Worm (Caenorhabditis elegans) whole organism, young adult: Measurements from ENCODE around the gene F10A3.17.

Experiments
- B0035.1 ChIP-seq: sonication (generic microtip); optimal IDR thresholded peaks from 2 replicates; lab custom pipeline; 2016; ENCODE audit warnings: missing genetic modification characterization, mild to moderate bottlenecking, missing compliant biosample characterization, missing genotype, missing genetic modification reagents
- D2030.7 ChIP-seq: fragments of 200-800 bp; sonication (Bioruptor generic); IDR thresholded peaks from 2 replicates; pipeline ENCODE4 v1.3.6; 2022; ENCODE audit warnings: missing genetic modification reagents, missing genetic modification characterization, missing compliant biosample characterization
- F10E7.11 ChIP-seq: sonication (generic microtip); optimal IDR thresholded peaks from 2 replicates; lab custom pipeline; 2017; ENCODE audit warnings: mild to moderate bottlenecking, missing genetic modification characterization, moderate library complexity, missing compliant biosample characterization
- F22D6.2 ChIP-seq: sonication (generic microtip); optimal IDR thresholded peaks from 2 replicates; lab custom pipeline; 2016; ENCODE audit warnings: mild to moderate bottlenecking, missing genetic modification characterization, missing compliant biosample characterization
- F55B11.4 ChIP-seq: sonication (generic microtip); optimal IDR thresholded peaks from 2 replicates; lab custom pipeline; 2016; ENCODE audit warnings: missing compliant biosample characterization, missing genetic modification characterization, borderline replicate concordance; ENCODE audit not compliant: insufficient read depth
- F57A8.1 ChIP-seq: fragments of 200-800 bp; sonication (Bioruptor generic); optimal IDR thresholded peaks from 2 replicates; lab custom pipeline; 2018; ENCODE audit warnings: mild to moderate bottlenecking, missing genetic modification characterization, moderate library complexity, missing compliant biosample characterization
- Y53G8AR.9 ChIP-seq: fragments of 200-800 bp; sonication (Bioruptor generic); conservative IDR thresholded peaks from 2 replicates; pipeline ENCODE4 v1.3.6; 2022; ENCODE audit warnings: missing genetic modification reagents, missing genetic modification characterization, missing compliant biosample characterization
- Y79H2A.3 ChIP-seq: fragments of 200-800 bp; sonication (Bioruptor generic); conservative IDR thresholded peaks from 2 replicates; pipeline ENCODE4 v1.3.6; 2022; ENCODE audit warnings: missing genetic modification reagents, missing genetic modification characterization, missing compliant biosample characterization
- ZK185.1 ChIP-seq: sonication (generic microtip); optimal IDR thresholded peaks from 2 replicates; lab custom pipeline; 2016; ENCODE audit warnings: mild to moderate bottlenecking, missing genetic modification characterization, missing compliant biosample characterization; ENCODE audit not compliant: poor library complexity, severe bottlenecking
- akir-1 ChIP-seq: fragments of 200-800 bp; sonication (Bioruptor generic); optimal IDR thresholded peaks from 2 replicates; lab custom pipeline; 2018; ENCODE audit warnings: mild to moderate bottlenecking, missing genetic modification characterization, moderate library complexity, missing compliant biosample characterization
- aptf-2 ChIP-seq: fragments of 200-800 bp; sonication (Bioruptor generic); conservative IDR thresholded peaks from 2 replicates; pipeline ENCODE4 v1.3.6; 2022; ENCODE audit warnings: missing genetic modification reagents, missing genetic modification characterization, missing compliant biosample characterization
- attf-6 ChIP-seq: fragments of 200-800 bp; sonication (Bioruptor generic); IDR thresholded peaks from 2 replicates; pipeline ENCODE4 v1.3.6; 2022; ENCODE audit warnings: missing genetic modification reagents, missing genetic modification characterization, missing compliant biosample characterization
- bed-1 ChIP-seq: fragments of 200-800 bp; sonication (Bioruptor generic); IDR thresholded peaks from 2 replicates; pipeline ENCODE4 v1.3.6; 2022; ENCODE audit warnings: missing genetic modification reagents, missing genetic modification characterization, missing compliant biosample characterization
- cebp-1 ChIP-seq, 2 experiments: fragments of 200-800 bp in 1 of 2; sonication (Bioruptor generic) in 1 of 2; sonication (generic microtip) in 1 of 2; IDR thresholded peaks in 1 of 2; optimal IDR thresholded peaks in 1 of 2; 2 replicates each; pipeline versions ENCODE4 v1.3.6 to Lab custom; 2017 to 2022; ENCODE audit warnings: missing compliant biosample characterization in 2 of 2, missing genetic modification characterization in 2 of 2, mild to moderate bottlenecking in 1 of 2, missing genetic modification reagents in 1 of 2, moderate library complexity in 1 of 2
- ceh-58 ChIP-seq: fragments of 200-800 bp; sonication (Bioruptor generic); IDR thresholded peaks from 2 replicates; pipeline ENCODE4 v1.3.6; 2022; ENCODE audit warnings: missing genetic modification characterization, missing compliant biosample characterization
- ceh-91 ChIP-seq: fragments of 200-800 bp; sonication (Bioruptor generic); IDR thresholded peaks from 2 replicates; pipeline ENCODE4 v1.3.6; 2022; ENCODE audit warnings: missing genetic modification reagents, missing genetic modification characterization, missing compliant biosample characterization
- die-1 ChIP-seq: sonication (generic microtip); optimal IDR thresholded peaks from 2 replicates; lab custom pipeline; 2016; ENCODE audit warnings: missing genotype, mild to moderate bottlenecking, missing genetic modification characterization, missing compliant biosample characterization
- dpl-1 ChIP-seq: fragments of 150-350 bp; optimal IDR thresholded peaks from 2 replicates; lab custom pipeline; 2014; ENCODE audit warnings: missing biosample characterization, missing genetic modification reagents, missing genetic modification characterization
- fkh-3 ChIP-seq: sonication (generic microtip); optimal IDR thresholded peaks from 2 replicates; lab custom pipeline; 2016; ENCODE audit warnings: mild to moderate bottlenecking, missing genetic modification characterization, missing compliant biosample characterization
- him-1 ChIP-seq: sonication (generic microtip); optimal IDR thresholded peaks from 2 replicates; lab custom pipeline; 2016; ENCODE audit warnings: missing genotype, missing genetic modification reagents, missing genetic modification characterization, missing compliant biosample characterization
- lin-35 ChIP-seq, 3 experiments: fragments of 150-350 bp in 2 of 3; sonication (generic microtip) in 1 of 3; optimal IDR thresholded peaks; 2 replicates each; lab custom pipeline; 2014 to 2018; ENCODE audit warnings: missing biosample characterization in 3 of 3, missing genetic modification characterization in 3 of 3, missing genetic modification reagents in 3 of 3
- lsy-27 ChIP-seq: sonication (generic microtip); optimal IDR thresholded peaks from 2 replicates; lab custom pipeline; 2017; ENCODE audit warnings: missing genetic modification characterization, mild to moderate bottlenecking, missing compliant biosample characterization, antibody characterized with exemption, missing genotype, borderline replicate concordance; ENCODE audit not compliant: insufficient read depth
- madf-10 ChIP-seq: sonication (generic microtip); optimal IDR thresholded peaks from 2 replicates; lab custom pipeline; 2016; ENCODE audit warnings: mild to moderate bottlenecking, missing genetic modification characterization, missing compliant biosample characterization
- madf-3 ChIP-seq: fragments of 200-800 bp; sonication (Bioruptor generic); IDR thresholded peaks from 2 replicates; pipeline ENCODE4 v1.3.6; 2022; ENCODE audit warnings: missing genetic modification reagents, missing genetic modification characterization, missing compliant biosample characterization
- nfya-2 ChIP-seq: fragments of 200-800 bp; sonication (Bioruptor generic); IDR thresholded peaks from 2 replicates; pipeline ENCODE4 v1.3.6; 2022; ENCODE audit warnings: missing genetic modification reagents, missing genetic modification characterization, missing compliant biosample characterization
- nhr-80 ChIP-seq: sonication (generic microtip); optimal IDR thresholded peaks from 2 replicates; lab custom pipeline; 2016; ENCODE audit warnings: missing genetic modification characterization, missing compliant biosample characterization
- rcor-1 ChIP-seq: fragments of 200-800 bp; sonication (Bioruptor generic); IDR thresholded peaks from 2 replicates; pipeline ENCODE4 v1.3.6; 2022; ENCODE audit warnings: missing genetic modification reagents, missing genetic modification characterization, missing compliant biosample characterization
- snpc-1.1 ChIP-seq: sonication (generic microtip); optimal IDR thresholded peaks from 2 replicates; lab custom pipeline; 2017; ENCODE audit warnings: missing genetic modification characterization, mild to moderate bottlenecking, missing compliant biosample characterization, antibody characterized with exemption, moderate library complexity, missing genotype, missing genetic modification reagents; ENCODE audit not compliant: insufficient read depth
- snpc-1.3 ChIP-seq: sonication (generic microtip); optimal IDR thresholded peaks from 2 replicates; lab custom pipeline; 2017; ENCODE audit warnings: missing genetic modification characterization, mild to moderate bottlenecking, missing compliant biosample characterization, antibody characterized with exemption, moderate library complexity, missing genotype, missing genetic modification reagents; ENCODE audit not compliant: insufficient read depth
- snpc-3.4 ChIP-seq: sonication (generic microtip); optimal IDR thresholded peaks from 2 replicates; lab custom pipeline; 2017; ENCODE audit warnings: missing genetic modification characterization, mild to moderate bottlenecking, missing compliant biosample characterization, antibody characterized with exemption, moderate library complexity, missing genotype, missing genetic modification reagents
- unc-130 ChIP-seq: sonication (generic microtip); optimal IDR thresholded peaks from 2 replicates; lab custom pipeline; 2016; ENCODE audit warnings: missing genetic modification reagents, missing genetic modification characterization, missing compliant biosample characterization
- zfh-2 ChIP-seq: fragments of 200-800 bp; sonication (Bioruptor generic); conservative IDR thresholded peaks from 2 replicates; pipeline ENCODE4 v1.3.6; 2022; ENCODE audit warnings: missing genetic modification reagents, missing genetic modification characterization, missing compliant biosample characterization

F10A3.17 gene

DNA sequence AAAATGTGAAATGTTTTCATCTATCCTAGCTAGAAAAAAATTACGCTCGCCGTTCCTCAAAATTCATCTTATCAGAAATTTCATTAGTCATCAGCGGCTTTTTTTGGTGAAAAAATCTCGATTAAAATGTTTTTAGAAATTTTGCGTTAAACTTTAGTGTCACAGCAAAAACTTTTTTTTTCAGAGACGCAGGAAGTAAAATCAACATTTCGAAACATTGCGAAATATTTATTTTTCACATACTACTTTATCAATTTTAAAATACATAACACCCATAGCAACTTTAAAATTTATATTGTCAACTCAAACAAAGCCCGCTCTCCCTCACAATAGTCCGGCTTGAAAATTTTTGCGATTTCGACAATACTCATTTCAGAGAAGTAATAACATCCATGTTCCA, 27.3 kb downstream of the F10A3.17 start:
- TF ChIP-seq lin-35 (GFP tag; optimal IDR thresholded peaks at IDR 0.05; lab: Kevin White, UChicago) (no peak), fkh-3 (tag; lab: Kevin White, UChicago) (no peak), Y79H2A.3 (GFP tag; lab: Robert Waterston, UW) (no peak), cebp-1 (GFP tag; IDR thresholded peaks at IDR 0.05; lab: Robert Waterston, UW) (peak; percentile 76; the same call in 1 of the 2 replicates), cebp-1 (tag; optimal IDR thresholded peaks at IDR 0.05; lab: Kevin White, UChicago) (peak; percentile 95), ceh-91 (GFP tag; lab: Robert Waterston, UW) (no peak), attf-6 (GFP tag; lab: Robert Waterston, UW) (no peak), ceh-58 (GFP tag; lab: Robert Waterston, UW) (no peak), nfya-2 (GFP tag; lab: Robert Waterston, UW) (no peak)

DNA sequence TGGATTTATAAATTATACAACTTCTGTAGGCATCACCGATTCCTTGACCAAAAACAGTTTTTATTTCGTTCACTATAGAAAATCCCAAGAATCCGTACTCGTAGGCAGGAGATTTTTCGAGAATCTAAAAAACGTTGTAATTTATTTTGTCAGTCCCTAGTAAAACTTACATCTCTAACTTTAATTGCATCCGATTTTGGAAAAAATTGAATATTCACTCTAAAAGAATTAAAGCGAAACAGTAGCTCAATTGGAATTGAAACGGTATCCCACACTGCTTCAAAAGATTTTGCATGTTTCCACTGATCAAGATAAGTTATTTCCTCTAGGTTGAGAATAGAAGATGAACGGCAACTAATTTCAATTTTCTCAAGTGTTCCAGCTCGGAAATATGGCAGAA, 28.2 kb downstream of the F10A3.17 start, which contains the start of gene fbxa-142:
TSS of gene fbxa-142 (minus strand) at position 101 of the 400 bp plus-strand sequence.
- TF ChIP-seq him-1 (tag; lab: Kevin White, UChicago), result no peak
- TF ChIP-seq attf-6 (GFP tag; lab: Robert Waterston, UW), result no peak
- TF ChIP-seq rcor-1 (GFP tag; lab: Robert Waterston, UW), result no peak
- no peak for TF ChIP-seq aptf-2 (GFP tag; lab: Robert Waterston, UW)
- TF ChIP-seq akir-1, result no peak
- no peak for TF ChIP-seq ceh-58 (GFP tag; lab: Robert Waterston, UW)
- TF ChIP-seq snpc-3.4 (tag; lab: Kevin White, UChicago), result no peak
- TF ChIP-seq die-1 (tag; lab: Kevin White, UChicago), result no peak
- TF ChIP-seq bed-1 (GFP tag; lab: Robert Waterston, UW), result no peak
- no peak for TF ChIP-seq F22D6.2 (tag; lab: Kevin White, UChicago)
- TF ChIP-seq F10E7.11 (tag; lab: Kevin White, UChicago), result no peak
- no peak for TF ChIP-seq madf-10 (tag; lab: Kevin White, UChicago)
- TF ChIP-seq dpl-1 (GFP tag; lab: Kevin White, UChicago), result no peak
- no peak for TF ChIP-seq unc-130 (GFP tag; lab: Kevin White, UChicago)

DNA sequence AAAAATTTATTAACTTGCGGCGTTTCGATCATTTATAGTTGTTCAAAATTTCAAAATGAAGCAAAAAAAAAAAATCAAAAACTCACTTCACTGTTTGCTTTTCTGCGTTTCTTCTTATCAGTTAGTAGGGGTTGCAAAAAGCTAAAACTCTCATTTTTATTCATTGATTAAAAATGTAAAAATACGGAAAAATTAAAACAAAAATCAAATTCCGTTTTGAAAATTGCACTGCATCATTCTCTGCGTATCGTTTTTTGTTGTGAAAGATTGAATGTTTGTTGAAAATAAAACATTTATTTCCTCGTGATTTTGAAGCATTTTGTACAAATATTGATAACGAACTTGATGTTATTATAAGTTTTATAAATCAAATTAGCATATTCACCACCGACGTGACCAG, 30.4 kb downstream of the F10A3.17 start:
- TF ChIP-seq snpc-1.3 (no peak), Y53G8AR.9 (GFP tag; lab: Robert Waterston, UW) (no peak), F55B11.4 (tag; lab: Kevin White, UChicago) (no peak), nhr-80 (tag; lab: Kevin White, UChicago) (peak; percentile 31), D2030.7 (GFP tag; lab: Robert Waterston, UW) (no peak), cebp-1 (GFP tag; IDR thresholded peaks at IDR 0.05; lab: Robert Waterston, UW) (no peak), cebp-1 (tag; optimal IDR thresholded peaks at IDR 0.05; lab: Kevin White, UChicago) (peak; percentile 29), madf-10 (tag; lab: Kevin White, UChicago) (no peak), ZK185.1 (tag; lab: Kevin White, UChicago) (no peak)

DNA sequence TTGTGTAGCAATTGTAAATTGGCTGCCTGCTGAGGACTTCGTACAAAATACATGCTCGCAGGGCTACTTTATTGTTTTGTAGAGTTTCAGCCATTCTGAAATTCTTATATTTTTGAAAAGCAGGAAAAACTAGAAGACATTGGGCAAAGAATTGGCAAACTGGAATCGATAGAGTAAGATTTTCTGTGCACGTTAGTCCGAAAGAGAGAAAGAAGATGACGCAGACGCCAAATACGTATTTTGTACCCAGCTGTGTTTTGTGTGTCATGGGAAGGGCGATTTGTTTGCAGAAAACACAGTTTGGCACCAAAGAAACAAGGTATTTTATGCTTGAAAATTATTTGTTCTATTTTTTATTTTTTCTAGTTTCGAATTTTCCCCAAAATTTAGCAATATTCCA, 32.1 kb downstream of the F10A3.17 start, which contains the start of gene fbxa-143:
TSS of gene fbxa-143 (minus strand) at position 101 of the 400 bp plus-strand sequence.
- no peak for TF ChIP-seq zfh-2 (GFP tag; lab: Robert Waterston, UW)
- TF ChIP-seq attf-6 (GFP tag; lab: Robert Waterston, UW), result no peak
- TF ChIP-seq F57A8.1, result no peak
- TF ChIP-seq snpc-1.1, result no peak
- no peak for TF ChIP-seq madf-3 (GFP tag; lab: Robert Waterston, UW)
- TF ChIP-seq nfya-2 (GFP tag; lab: Robert Waterston, UW), result no peak
- no peak for TF ChIP-seq B0035.1 (tag; lab: Kevin White, UChicago)
- no peak for TF ChIP-seq lsy-27 (tag; lab: Kevin White, UChicago)
